Worm (Caenorhabditis elegans): ENCODE data around the gene str-10.

DNA sequence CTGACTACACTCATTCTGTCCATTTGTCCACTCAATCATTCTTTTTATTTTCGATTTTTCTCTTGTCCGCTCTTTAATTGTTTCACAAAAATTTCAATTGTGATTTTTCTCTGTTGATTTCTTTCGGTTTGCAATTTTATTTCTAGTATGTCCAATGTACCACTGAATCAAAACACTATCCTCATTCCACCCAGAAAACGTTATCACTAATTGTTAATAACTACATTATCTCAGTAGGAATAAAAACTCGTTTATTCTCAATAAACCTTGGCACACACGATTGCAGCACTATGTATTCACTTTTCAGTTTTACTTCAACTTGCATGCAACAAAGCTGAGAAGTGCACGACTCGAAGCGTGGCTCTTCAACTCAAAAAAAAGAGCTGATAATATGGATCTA, 31.0 kb upstream of the str-10 start, which contains the start of gene K03A11.1:
- TF ChIP-seq klf-2 (GFP tag; conservative IDR thresholded peaks at IDR 0.05) (no peak), flt-1 (GFP tag; IDR thresholded peaks at IDR 0.05) (no peak), med-1 (GFP tag; optimal IDR thresholded peaks at IDR 0.05; ENCODE audit: insufficient read depth) (no peak), tab-1 (GFP tag; IDR thresholded peaks at IDR 0.05) (no peak)
